Worm (Caenorhabditis elegans) whole organism, mixed stage, embryonic: ENCODE data around the gene ddn-2.

Source experiments
- M03D4.4 ChIP-seq: sonication (generic microtip); optimal IDR thresholded peaks from 2 replicates; lab custom pipeline; 2017; ENCODE audit warnings: mild to moderate bottlenecking, missing genetic modification characterization, missing compliant biosample characterization
- bed-3 ChIP-seq: fragments of 200-800 bp; sonication (Bioruptor generic); optimal IDR thresholded peaks from 3 replicates; lab custom pipeline; 2018; ENCODE audit warnings: mild to moderate bottlenecking, missing genetic modification characterization, moderate library complexity, missing compliant biosample characterization
- blmp-1 ChIP-seq: fragments of 150-350 bp; optimal IDR thresholded peaks from 2 replicates; lab custom pipeline; 2014; ENCODE audit warnings: missing biosample characterization, missing genetic modification characterization
- ceh-39 ChIP-seq: fragments of 150-350 bp; optimal IDR thresholded peaks from 2 replicates; lab custom pipeline; 2014; ENCODE audit warnings: missing biosample characterization, missing genetic modification characterization
- ceh-43 ChIP-seq: fragments of 200-800 bp; sonication (Bioruptor generic); optimal IDR thresholded peaks from 2 replicates; lab custom pipeline; 2018; ENCODE audit warnings: mild to moderate bottlenecking, missing genetic modification characterization, moderate library complexity, missing compliant biosample characterization
- ceh-83 ChIP-seq: fragments of 200-800 bp; sonication (Bioruptor generic); optimal IDR thresholded peaks from 2 replicates; lab custom pipeline; 2018; ENCODE audit warnings: mild to moderate bottlenecking, missing genetic modification characterization, missing compliant biosample characterization
- ces-1 ChIP-seq: fragments of 150-350 bp; optimal IDR thresholded peaks from 2 replicates; lab custom pipeline; 2014; ENCODE audit warnings: missing biosample characterization, missing genetic modification reagents, missing genetic modification characterization
- cnd-1 ChIP-seq: fragments of 200-800 bp; sonication (Bioruptor generic); optimal IDR thresholded peaks from 2 replicates; lab custom pipeline; 2018; ENCODE audit warnings: mild to moderate bottlenecking, missing genetic modification characterization, missing compliant biosample characterization
- drap-1 ChIP-seq: fragments of 200-800 bp; sonication (Bioruptor generic); optimal IDR thresholded peaks from 3 replicates; lab custom pipeline; 2018; ENCODE audit warnings: mild to moderate bottlenecking, missing genetic modification characterization, missing compliant biosample characterization
- elt-1 ChIP-seq: sonication (generic microtip); optimal IDR thresholded peaks from 2 replicates; lab custom pipeline; 2017; ENCODE audit warnings: missing genetic modification characterization, mild to moderate bottlenecking, missing compliant biosample characterization, antibody characterized with exemption, moderate library complexity, borderline replicate concordance; ENCODE audit not compliant: insufficient read depth
- elt-3 ChIP-seq: fragments of 150-350 bp; optimal IDR thresholded peaks from 2 replicates; lab custom pipeline; 2014; ENCODE audit warnings: missing biosample characterization, missing genetic modification characterization
- flh-1 ChIP-seq: fragments of 200-800 bp; sonication (Bioruptor generic); optimal IDR thresholded peaks from 2 replicates; lab custom pipeline; 2018; ENCODE audit warnings: mild to moderate bottlenecking, missing genetic modification characterization, moderate library complexity, missing compliant biosample characterization
- ham-2 ChIP-seq: fragments of 200-800 bp; sonication (Bioruptor generic); optimal IDR thresholded peaks from 2 replicates; lab custom pipeline; 2018; ENCODE audit warnings: mild to moderate bottlenecking, missing genetic modification characterization, missing compliant biosample characterization
- hlh-1 ChIP-seq: fragments of 150-350 bp; optimal IDR thresholded peaks from 2 replicates; lab custom pipeline; 2014; ENCODE audit warnings: missing biosample characterization, missing genetic modification reagents, missing genetic modification characterization
- lin-13 ChIP-seq: fragments of 150-350 bp; optimal IDR thresholded peaks from 2 replicates; lab custom pipeline; 2014; ENCODE audit warnings: missing biosample characterization, missing genetic modification characterization
- lin-32 ChIP-seq: fragments of 200-800 bp; sonication (Bioruptor generic); optimal IDR thresholded peaks from 2 replicates; lab custom pipeline; 2018; ENCODE audit warnings: mild to moderate bottlenecking, missing genetic modification characterization, missing compliant biosample characterization
- lsy-2 ChIP-seq: fragments of 150-350 bp; optimal IDR thresholded peaks from 2 replicates; lab custom pipeline; 2014; ENCODE audit warnings: missing biosample characterization, missing genetic modification characterization
- mab-5 ChIP-seq: fragments of 150-350 bp; optimal IDR thresholded peaks from 2 replicates; lab custom pipeline; 2014; ENCODE audit warnings: missing biosample characterization, missing genetic modification characterization
- mep-1 ChIP-seq: fragments of 150-350 bp; optimal IDR thresholded peaks from 2 replicates; lab custom pipeline; 2017; ENCODE audit warnings: missing biosample characterization, missing genetic modification reagents, missing genetic modification characterization, inconsistent platforms
- mls-2 ChIP-seq: sonication (generic microtip); optimal IDR thresholded peaks from 2 replicates; lab custom pipeline; 2016; ENCODE audit warnings: mild to moderate bottlenecking, missing genetic modification characterization, moderate library complexity, missing compliant biosample characterization
- nhr-12 ChIP-seq: fragments of 150-350 bp; optimal IDR thresholded peaks from 2 replicates; lab custom pipeline; 2014; ENCODE audit warnings: missing biosample characterization, missing genetic modification characterization
- nhr-2 ChIP-seq: fragments of 150-350 bp; optimal IDR thresholded peaks from 2 replicates; lab custom pipeline; 2014; ENCODE audit warnings: missing biosample characterization, missing genetic modification characterization
- nhr-237 ChIP-seq: fragments of 150-350 bp; optimal IDR thresholded peaks from 2 replicates; lab custom pipeline; 2014; ENCODE audit warnings: missing biosample characterization, missing genetic modification characterization
- nhr-28 ChIP-seq: fragments of 150-350 bp; optimal IDR thresholded peaks from 2 replicates; lab custom pipeline; 2014; ENCODE audit warnings: missing biosample characterization, missing genetic modification characterization
- nhr-76 ChIP-seq: sonication (generic microtip); optimal IDR thresholded peaks from 2 replicates; lab custom pipeline; 2017; ENCODE audit warnings: missing biosample characterization, missing genetic modification characterization
- pha-4 ChIP-seq: fragments of 150-350 bp; optimal IDR thresholded peaks from 2 replicates; lab custom pipeline; 2018; ENCODE audit warnings: missing biosample characterization, missing genetic modification reagents, missing genetic modification characterization
- sem-2 ChIP-seq: fragments of 200-800 bp; sonication (Bioruptor generic); optimal IDR thresholded peaks from 2 replicates; lab custom pipeline; 2018; ENCODE audit warnings: mild to moderate bottlenecking, missing genetic modification characterization, missing compliant biosample characterization
- snpc-4 ChIP-seq: fragments of 150-350 bp; optimal IDR thresholded peaks from 2 replicates; lab custom pipeline; 2014; ENCODE audit warnings: missing biosample characterization, missing genetic modification characterization
- sptf-1 ChIP-seq: sonication (generic microtip); optimal IDR thresholded peaks from 2 replicates; lab custom pipeline; 2017; ENCODE audit warnings: mild to moderate bottlenecking, missing genetic modification characterization, moderate library complexity, missing compliant biosample characterization
- tbx-8 ChIP-seq: fragments of 200-800 bp; sonication (Bioruptor generic); optimal IDR thresholded peaks from 2 replicates; lab custom pipeline; 2018; ENCODE audit warnings: mild to moderate bottlenecking, missing genetic modification characterization, moderate library complexity, missing compliant biosample characterization
- unc-120 ChIP-seq: sonication (generic microtip); optimal IDR thresholded peaks from 2 replicates; lab custom pipeline; 2017; ENCODE audit warnings: missing genetic modification characterization, missing compliant biosample characterization; ENCODE audit not compliant: poor library complexity, severe bottlenecking
- unc-39 ChIP-seq: fragments of 150-350 bp; optimal IDR thresholded peaks from 2 replicates; lab custom pipeline; 2014; ENCODE audit warnings: missing biosample characterization, missing genetic modification characterization
- unc-62 ChIP-seq: fragments of 150-350 bp; optimal IDR thresholded peaks from 2 replicates; lab custom pipeline; 2014; ENCODE audit warnings: missing biosample characterization, missing genetic modification reagents, missing genetic modification characterization
- zip-8 ChIP-seq: fragments of 150-350 bp; optimal IDR thresholded peaks from 2 replicates; lab custom pipeline; 2014; ENCODE audit warnings: missing biosample characterization, missing genetic modification characterization
- ztf-11 ChIP-seq: fragments of 150-350 bp; optimal IDR thresholded peaks from 2 replicates; lab custom pipeline; 2014; ENCODE audit warnings: missing biosample characterization, missing genetic modification characterization

ddn-2 gene

DNA sequence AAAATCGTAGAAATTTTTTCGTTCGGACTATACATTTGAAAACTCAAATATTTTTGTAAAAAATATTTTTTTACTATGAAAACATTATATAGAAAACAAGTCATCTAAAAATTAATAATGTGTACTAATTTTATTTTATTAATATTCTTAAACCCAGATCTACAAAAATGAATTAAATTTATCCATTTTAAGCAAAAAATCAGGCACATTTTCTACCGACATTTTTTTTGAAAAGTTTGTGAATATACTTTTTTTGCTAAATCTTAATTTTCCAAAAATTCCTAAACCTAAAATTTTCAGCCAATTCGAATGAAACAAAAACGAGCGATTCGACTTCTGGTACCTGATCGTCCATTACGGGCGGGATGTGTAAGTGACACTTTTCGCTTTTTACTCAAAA is 30.9 kb downstream of the ddn-2 start, which contains the start of gene arrd-10:
TSS of gene arrd-10 (plus strand) at position 301 of the 400 bp plus-strand sequence.
- TF ChIP-seq nhr-237 (tag; lab: Kevin White, UChicago) (no peak), ham-2 (no peak), ztf-11 (no peak), hlh-1 (no peak), lin-32 (no peak), ceh-83 (GFP tag; lab: Kevin White, UChicago) (no peak), lin-13 (no peak), elt-1 (tag; lab: Kevin White, UChicago) (no peak), sem-2 (GFP tag; lab: Kevin White, UChicago) (no peak), ceh-43 (no peak), mls-2 (tag; lab: Kevin White, UChicago) (no peak)
- TF ChIP-seq, all 35 proteins: peak for 0

ce11 chrII:12942496-12942895 is 33.6 kb downstream of the ddn-2 start:
- TF ChIP-seq flh-1 (GFP tag; lab: Kevin White, UChicago), result no peak
- TF ChIP-seq nhr-12 (tag; lab: Kevin White, UChicago), result no peak
- TF ChIP-seq ztf-11, result no peak
- peak; percentile 96 for TF ChIP-seq elt-3

ce11 chrII:12944587-12945126 is 35.8 kb downstream of the ddn-2 start:
- TF ChIP-seq unc-62 (GFP tag; lab: Kevin White, UChicago) (no peak), elt-1 (tag; lab: Kevin White, UChicago) (no peak), mab-5 (tag; lab: Kevin White, UChicago) (no peak), nhr-12 (tag; lab: Kevin White, UChicago) (no peak), bed-3 (GFP tag; lab: Kevin White, UChicago) (peak; percentile 61), tbx-8 (GFP tag; lab: Kevin White, UChicago) (peak; percentile 53), unc-120 (peak; percentile 52), pha-4 (tag; lab: Kevin White, UChicago) (peak; percentile 76), sptf-1 (peak; percentile 77), elt-3 (peak; percentile 82), sem-2 (GFP tag; lab: Kevin White, UChicago) (peak; percentile 69), cnd-1 (tag; lab: Kevin White, UChicago) (peak; percentile 85), nhr-2 (tag; lab: Kevin White, UChicago) (no peak), drap-1 (GFP tag; lab: Kevin White, UChicago) (peak; percentile 79), blmp-1 (tag; lab: Kevin White, UChicago) (no peak), unc-39 (no peak), nhr-28 (no peak), ham-2 (peak; percentile 69), mls-2 (tag; lab: Kevin White, UChicago) (peak; percentile 76), lin-13 (peak; percentile 89), ceh-83 (GFP tag; lab: Kevin White, UChicago) (peak; percentile 71), ceh-39 (tag; lab: Kevin White, UChicago) (peak; percentile 53), lsy-2 (tag; lab: Kevin White, UChicago) (peak; percentile 48), nhr-76 (tag; lab: Kevin White, UChicago) (no peak), nhr-237 (tag; lab: Kevin White, UChicago) (peak; percentile 1), flh-1 (GFP tag; lab: Kevin White, UChicago) (no peak), ztf-11 (peak; percentile 29), snpc-4 (tag; lab: Kevin White, UChicago) (no peak), ces-1 (GFP tag; lab: Kevin White, UChicago) (peak; percentile 21), zip-8 (tag; lab: Kevin White, UChicago) (no peak), M03D4.4 (tag; lab: Kevin White, UChicago) (peak; percentile 77), lin-32 (peak; percentile 30), mep-1 (peak; percentile 57), ceh-43 (peak; percentile 34), hlh-1 (no peak)
- TF ChIP-seq, all 35 proteins: peak for 22

ce11 chrII:12948158-12948557 is 39.3 kb downstream of the ddn-2 start, which contains the start of gene F58G1.7:
Gene F58G1.7, minus strand, starts transcription at chrII:12948258.
- TF ChIP-seq ceh-39 (tag; lab: Kevin White, UChicago) (no peak), unc-62 (GFP tag; lab: Kevin White, UChicago) (no peak), nhr-76 (tag; lab: Kevin White, UChicago) (no peak), nhr-12 (tag; lab: Kevin White, UChicago) (no peak), cnd-1 (tag; lab: Kevin White, UChicago) (no peak), lin-13 (no peak), hlh-1 (no peak), unc-120 (no peak), pha-4 (tag; lab: Kevin White, UChicago) (no peak), M03D4.4 (tag; lab: Kevin White, UChicago) (no peak), blmp-1 (tag; lab: Kevin White, UChicago) (no peak), snpc-4 (tag; lab: Kevin White, UChicago) (no peak), lin-32 (no peak), mab-5 (tag; lab: Kevin White, UChicago) (no peak), ceh-83 (GFP tag; lab: Kevin White, UChicago) (no peak)
